Worm (Caenorhabditis elegans) whole organism, midembryonic: Measurements from ENCODE around the gene nlp-33.

Source experiments
- med-1 ChIP-seq: sonication (generic microtip); optimal IDR thresholded peaks from 2 replicates; lab custom pipeline; 2017; ENCODE audit warnings: missing genetic modification characterization, mild to moderate bottlenecking, missing compliant biosample characterization, antibody characterized with exemption, missing genetic modification reagents; ENCODE audit not compliant: insufficient read depth
- ref-1 ChIP-seq: fragments of 200-800 bp; sonication (Bioruptor generic); conservative IDR thresholded peaks from 2 replicates; pipeline ENCODE4 v1.3.6; 2022; ENCODE audit warnings: missing genetic modification reagents, missing genetic modification characterization, missing compliant biosample characterization

DNA sequence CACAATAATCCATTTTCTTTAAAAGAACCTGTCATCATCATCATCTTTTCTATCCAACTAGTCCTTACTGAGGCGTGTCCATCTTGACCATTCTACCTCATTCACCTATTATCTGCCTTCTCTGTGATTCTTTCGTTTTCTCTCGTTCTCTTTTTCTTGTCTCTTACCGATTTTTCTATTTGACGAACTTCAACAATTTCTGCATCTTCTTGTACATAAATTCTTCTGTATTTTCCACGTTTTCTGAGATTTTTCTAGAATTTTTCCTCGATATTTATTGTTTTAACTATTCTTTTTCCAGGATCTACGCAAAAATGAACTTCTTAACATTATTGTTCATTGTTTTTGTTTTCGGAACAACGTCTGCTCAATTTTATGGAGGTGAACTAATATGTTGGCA, 35.8 kb downstream of the nlp-33 start, which contains the start of gene cnc-10:
- TF ChIP-seq ref-1 (GFP tag; lab: Robert Waterston, UW) (no peak), med-1 (GFP tag; lab: Kevin White, UChicago) (no peak)
